Fruit fly (Drosophila melanogaster) whole organism, embryonic: ENCODE data around the gene Sgs5.
A peak's percentile ranks its signal among the peaks of the same experiment; 100 is the strongest.

Source experiments
- Atf3 ChIP-seq: fragments of 200-800 bp; sonication (Bioruptor generic); optimal IDR thresholded peaks from 3 replicates; lab custom pipeline; 2016; ENCODE audit warnings: missing biosample characterization, missing genetic modification characterization
- CG11723 ChIP-seq: fragments of 200-800 bp; sonication (Bioruptor generic); optimal IDR thresholded peaks from 2 replicates; lab custom pipeline; 2017; ENCODE audit warnings: missing biosample characterization, mild to moderate bottlenecking, missing genetic modification characterization
- CG12942 ChIP-seq: fragments of 200-800 bp; sonication (Bioruptor generic); optimal IDR thresholded peaks from 3 replicates; lab custom pipeline; 2016; ENCODE audit warnings: missing biosample characterization, missing genetic modification characterization
- CG1603 ChIP-seq: fragments of 200-800 bp; sonication (Bioruptor generic); optimal IDR thresholded peaks from 2 replicates; lab custom pipeline; 2019; ENCODE audit warnings: missing biosample characterization, mild to moderate bottlenecking, missing genetic modification characterization, moderate library complexity
- CG17568 ChIP-seq: fragments of 200-800 bp; sonication (Bioruptor generic); optimal IDR thresholded peaks from 2 replicates; lab custom pipeline; 2018; ENCODE audit warnings: missing biosample characterization, mild to moderate bottlenecking, missing genetic modification characterization, moderate library complexity
- CG17912 ChIP-seq: fragments of 200-800 bp; sonication (Bioruptor generic); optimal IDR thresholded peaks from 2 replicates; lab custom pipeline; 2018; ENCODE audit warnings: missing biosample characterization, mild to moderate bottlenecking, missing genetic modification characterization
- CG18262 ChIP-seq: fragments of 200-800 bp; optimal IDR thresholded peaks from 3 replicates; lab custom pipeline; 2019; ENCODE audit warnings: missing biosample characterization, mild to moderate bottlenecking, missing genetic modification characterization, moderate library complexity
- CG2712 ChIP-seq: fragments of 200-800 bp; optimal IDR thresholded peaks from 3 replicates; lab custom pipeline; 2019; ENCODE audit warnings: missing biosample characterization, mild to moderate bottlenecking, missing genetic modification characterization, moderate library complexity
- CG2875 ChIP-seq: fragments of 200-800 bp; sonication (Bioruptor generic); optimal IDR thresholded peaks from 2 replicates; lab custom pipeline; 2017; ENCODE audit warnings: missing biosample characterization, mild to moderate bottlenecking, missing genetic modification characterization, missing genetic modification reagents
- CG30403 ChIP-seq: fragments of 200-800 bp; sonication (Bioruptor generic); optimal IDR thresholded peaks from 3 replicates; lab custom pipeline; 2016; ENCODE audit warnings: missing biosample characterization, missing genetic modification characterization
- CG31365 ChIP-seq: fragments of 200-800 bp; sonication (Bioruptor generic); optimal IDR thresholded peaks from 2 replicates; lab custom pipeline; 2018; ENCODE audit warnings: missing biosample characterization, mild to moderate bottlenecking, missing genetic modification characterization
- CG34422 ChIP-seq: fragments of 200-800 bp; sonication (Bioruptor generic); IDR thresholded peaks from 3 replicates; pipeline ENCODE4 v1.3.6; 2022; ENCODE audit warnings: missing biosample characterization, missing genetic modification characterization
- CG42726 ChIP-seq: fragments of 200-800 bp; sonication (Bioruptor generic); IDR thresholded peaks from 2 replicates; pipeline ENCODE4 v1.3.6; 2022; ENCODE audit warnings: missing biosample characterization, missing genetic modification characterization; ENCODE audit not compliant: partially characterized antibody
- CG4282 ChIP-seq: fragments of 200-800 bp; sonication (Bioruptor generic); optimal IDR thresholded peaks from 2 replicates; lab custom pipeline; 2016; ENCODE audit warnings: missing biosample characterization, missing genetic modification characterization
- CG4424 ChIP-seq: fragments of 200-800 bp; sonication (Bioruptor generic); optimal IDR thresholded peaks from 3 replicates; lab custom pipeline; 2016; ENCODE audit warnings: missing biosample characterization, missing genetic modification characterization
- CG6254 ChIP-seq: fragments of 200-800 bp; sonication (Bioruptor generic); optimal IDR thresholded peaks from 3 replicates; lab custom pipeline; 2017; ENCODE audit warnings: mild to moderate bottlenecking, missing biosample characterization, missing genetic modification reagents, missing genetic modification characterization
- CG7745 ChIP-seq: fragments of 200-800 bp; sonication (Bioruptor generic); optimal IDR thresholded peaks from 2 replicates; lab custom pipeline; 2018; ENCODE audit warnings: missing biosample characterization, mild to moderate bottlenecking, missing genetic modification characterization, moderate library complexity
- CG8290 ChIP-seq, 3 experiments: fragments of 200-800 bp; sonication (Bioruptor generic); optimal IDR thresholded peaks; 2 replicates each; lab custom pipeline; 2016 to 2019; ENCODE audit warnings: missing biosample characterization in 3 of 3, missing genetic modification characterization in 3 of 3, mild to moderate bottlenecking in 2 of 3, moderate library complexity in 1 of 3
- CG8359 ChIP-seq: fragments of 200-800 bp; sonication (Bioruptor generic); optimal IDR thresholded peaks from 2 replicates; lab custom pipeline; 2017; ENCODE audit warnings: missing biosample characterization, mild to moderate bottlenecking, missing genetic modification characterization, borderline replicate concordance
- CG9797 ChIP-seq: fragments of 200-800 bp; sonication (Bioruptor generic); optimal IDR thresholded peaks from 3 replicates; lab custom pipeline; 2018; ENCODE audit warnings: missing biosample characterization, mild to moderate bottlenecking, missing genetic modification characterization
- Dek ChIP-seq: fragments of 200-800 bp; sonication (Bioruptor generic); optimal IDR thresholded peaks from 3 replicates; lab custom pipeline; 2019; ENCODE audit warnings: missing biosample characterization, mild to moderate bottlenecking, missing genetic modification characterization, moderate library complexity
- Dip2 ChIP-seq: fragments of 200-800 bp; sonication (Bioruptor generic); IDR thresholded peaks from 2 replicates; pipeline ENCODE4 v1.3.6; 2022; ENCODE audit warnings: missing biosample characterization, missing genetic modification characterization
- HLH4C ChIP-seq: fragments of 200-800 bp; sonication (Bioruptor generic); IDR thresholded peaks from 3 replicates; pipeline ENCODE4 v1.3.6; 2022; ENCODE audit warnings: missing biosample characterization, missing genetic modification characterization; ENCODE audit not compliant: partially characterized antibody
- Hey ChIP-seq: fragments of 200-800 bp; sonication (Bioruptor generic); optimal IDR thresholded peaks from 3 replicates; lab custom pipeline; 2018; ENCODE audit warnings: missing biosample characterization, mild to moderate bottlenecking, missing genetic modification characterization
- Hr78 ChIP-seq, 2 experiments: fragments of 200-800 bp in 1 of 2; fragments of >200 bp in 1 of 2; sonication (Bioruptor generic) in 1 of 2; optimal IDR thresholded peaks; 2 replicates each; lab custom pipeline; 2017 to 2019; ENCODE audit warnings: missing biosample characterization in 2 of 2, missing genetic modification characterization in 2 of 2, mild to moderate bottlenecking in 1 of 2, moderate library complexity in 1 of 2
- Hsf ChIP-seq: fragments of 200-800 bp; sonication (Bioruptor generic); optimal IDR thresholded peaks from 3 replicates; lab custom pipeline; 2016; ENCODE audit warnings: missing biosample characterization, missing genetic modification characterization
- MESR4 ChIP-seq: fragments of 200-800 bp; sonication (Bioruptor generic); optimal IDR thresholded peaks from 2 replicates; lab custom pipeline; 2018; ENCODE audit warnings: missing biosample characterization, mild to moderate bottlenecking, missing genetic modification characterization, moderate library complexity
- Med ChIP-seq: fragments of 200-800 bp; sonication (Bioruptor generic); peaks from one replicate; lab custom pipeline; 2016; ENCODE audit warnings: missing biosample characterization, missing genetic modification characterization, mild to moderate bottlenecking, inconsistent platforms, moderate library complexity
- Meics ChIP-seq: fragments of 200-800 bp; sonication (Bioruptor generic); optimal IDR thresholded peaks from 2 replicates; lab custom pipeline; 2017; ENCODE audit warnings: missing biosample characterization, mild to moderate bottlenecking, missing genetic modification characterization
- Myb ChIP-seq: fragments of 200-800 bp; sonication (Bioruptor generic); optimal IDR thresholded peaks from 2 replicates; lab custom pipeline; 2016; ENCODE audit warnings: missing biosample characterization, missing genetic modification characterization
- NfI ChIP-seq: fragments of 200-800 bp; sonication (Bioruptor generic); optimal IDR thresholded peaks from 3 replicates; lab custom pipeline; 2018; ENCODE audit warnings: missing biosample characterization, mild to moderate bottlenecking, missing genetic modification characterization, moderate library complexity
- abd-A ChIP-seq: fragments of 200-800 bp; sonication (Bioruptor generic); optimal IDR thresholded peaks from 3 replicates; lab custom pipeline; 2019; ENCODE audit warnings: missing biosample characterization, mild to moderate bottlenecking, missing genetic modification characterization, moderate library complexity
- chm ChIP-seq: fragments of 200-800 bp; sonication (Bioruptor generic); IDR thresholded peaks from 2 replicates; pipeline ENCODE4 v1.3.6; 2022; ENCODE audit warnings: missing biosample characterization, missing genetic modification characterization
- dmrt11E ChIP-seq: fragments of 200-800 bp; sonication (Bioruptor generic); optimal IDR thresholded peaks from 3 replicates; lab custom pipeline; 2018; ENCODE audit warnings: missing biosample characterization, mild to moderate bottlenecking, missing genetic modification characterization, moderate library complexity
- eve ChIP-seq, 2 experiments: fragments of >200 bp; optimal IDR thresholded peaks; 2 replicates each; lab custom pipeline; 2017; ENCODE audit warnings: missing biosample characterization in 2 of 2, missing genetic modification characterization in 2 of 2
- fu2 ChIP-seq: fragments of 200-800 bp; sonication (Bioruptor generic); optimal IDR thresholded peaks from 2 replicates; lab custom pipeline; 2016; ENCODE audit warnings: missing biosample characterization, missing genetic modification characterization
- gfzf ChIP-seq: fragments of 200-800 bp; sonication (Bioruptor generic); optimal IDR thresholded peaks from 2 replicates; lab custom pipeline; 2016; ENCODE audit warnings: missing biosample characterization, mild to moderate bottlenecking, missing genetic modification characterization, moderate library complexity
- ind ChIP-seq: fragments of 200-800 bp; sonication (Bioruptor generic); optimal IDR thresholded peaks from 3 replicates; lab custom pipeline; 2016; ENCODE audit warnings: missing biosample characterization, missing genetic modification characterization
- insv ChIP-seq, 2 experiments: fragments of 200-800 bp; sonication (Bioruptor generic); optimal IDR thresholded peaks; 3 replicates each; lab custom pipeline; 2016 to 2018; ENCODE audit warnings: missing biosample characterization in 2 of 2, missing genetic modification characterization in 2 of 2
- kay ChIP-seq: fragments of 200-800 bp; sonication (Bioruptor generic); optimal IDR thresholded peaks from 2 replicates; lab custom pipeline; 2016; ENCODE audit warnings: missing biosample characterization, missing genetic modification characterization
- klu ChIP-seq: fragments of 200-800 bp; sonication (Bioruptor generic); IDR thresholded peaks from 2 replicates; pipeline ENCODE4 v1.3.6; 2022; ENCODE audit warnings: missing biosample characterization, missing genetic modification characterization
- mam ChIP-seq: fragments of 200-800 bp; sonication (Bioruptor generic); optimal IDR thresholded peaks from 3 replicates; lab custom pipeline; 2016; ENCODE audit warnings: missing biosample characterization, missing genetic modification characterization
- otp ChIP-seq: fragments of 200-800 bp; sonication (Bioruptor generic); IDR thresholded peaks from 3 replicates; pipeline ENCODE4, ENCODE4 v1.3.6; 2022; ENCODE audit warnings: missing biosample characterization, missing genetic modification characterization
- p53 ChIP-seq: fragments of 200-800 bp; sonication (Bioruptor generic); optimal IDR thresholded peaks from 2 replicates; lab custom pipeline; 2016; ENCODE audit warnings: missing biosample characterization, missing genetic modification characterization
- pho ChIP-seq: fragments of 200-800 bp; sonication (Bioruptor generic); optimal IDR thresholded peaks from 2 replicates; lab custom pipeline; 2016; ENCODE audit warnings: missing biosample characterization, missing genetic modification characterization
- seq ChIP-seq: fragments of 200-800 bp; sonication (Bioruptor generic); IDR thresholded peaks from 2 replicates; pipeline ENCODE4 v1.3.6; 2022; ENCODE audit warnings: missing biosample characterization, missing genetic modification characterization
- tll ChIP-seq, 2 experiments: fragments of 200-800 bp in 1 of 2; fragments of >200 bp in 1 of 2; sonication (Bioruptor generic) in 1 of 2; optimal IDR thresholded peaks; 2 replicates each; lab custom pipeline; 2017 to 2019; ENCODE audit warnings: missing biosample characterization in 2 of 2, missing genetic modification characterization in 2 of 2, mild to moderate bottlenecking in 1 of 2, moderate library complexity in 1 of 2

The Sgs5 gene

DNA sequence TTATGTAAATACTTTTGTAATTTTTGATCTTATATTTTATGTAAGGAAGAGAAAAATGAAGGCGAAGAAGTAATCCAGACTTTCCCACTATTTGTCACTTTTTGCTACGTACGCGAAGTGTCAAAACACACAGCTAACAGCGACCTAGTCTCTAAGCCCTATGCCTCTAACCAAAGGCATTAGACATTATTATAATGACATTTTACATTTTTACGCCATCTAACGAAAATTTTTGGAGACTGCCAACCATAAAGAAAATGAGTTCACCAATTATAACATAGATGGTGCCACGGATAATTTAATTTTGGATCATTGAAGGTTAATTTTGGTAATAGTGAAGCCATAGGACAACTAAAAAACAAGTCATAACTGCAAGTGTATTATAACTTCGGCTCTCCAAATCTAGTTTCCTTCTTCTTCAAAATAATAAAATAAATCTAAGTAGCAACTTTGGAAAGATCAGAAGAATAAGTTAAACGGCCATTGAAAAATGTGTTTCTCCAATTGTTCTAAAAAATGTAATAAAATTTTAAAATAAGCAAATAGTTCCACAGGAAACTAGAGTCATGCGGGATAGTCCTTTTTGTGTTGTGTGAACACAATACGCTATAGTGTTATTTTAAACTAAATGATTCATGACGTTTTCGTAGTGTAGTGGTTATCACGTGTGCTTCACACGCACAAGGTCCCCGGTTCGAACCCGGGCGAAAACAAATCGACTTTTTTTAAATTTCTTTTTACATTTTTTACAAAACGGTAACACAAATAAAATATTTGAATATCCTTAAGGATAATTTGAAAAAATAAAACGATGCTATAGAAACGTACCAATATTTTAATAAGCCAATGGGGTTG lies 22.2 kb downstream of the Sgs5 start (continued):
- peak; percentile 15 for TF ChIP-seq CG18262 (tag; lab: Kevin White, UChicago)
- no peak for TF ChIP-seq Meics
- peak; percentile 22 for TF ChIP-seq ind (GFP tag; lab: Kevin White, UChicago)
- no peak for TF ChIP-seq otp (GFP tag; lab: Robert Waterston, UW)
- peak; percentile 3 for TF ChIP-seq Myb
- TF ChIP-seq Dek (tag; lab: Kevin White, UChicago) = peak; percentile 89
- TF ChIP-seq CG12942 (GFP tag; lab: Kevin White, UChicago) = peak; percentile 7
- peak; percentile 20 for TF ChIP-seq Hsf (GFP tag; lab: Kevin White, UChicago)
- peak; percentile 39 for TF ChIP-seq CG17568 (GFP tag; lab: Kevin White, UChicago)
- peak; percentile 13 for TF ChIP-seq CG17912 (GFP tag; lab: Kevin White, UChicago)
- peak; percentile 13 for TF ChIP-seq NfI
- peak; percentile 80 for TF ChIP-seq HLH4C
- no peak for TF ChIP-seq CG4424 (GFP tag; lab: Kevin White, UChicago)
- TF ChIP-seq CG7745 (tag; lab: Kevin White, UChicago) = peak; percentile 97
- TF ChIP-seq p53 = no peak
- peak; percentile 10 for TF ChIP-seq mam
- no peak for TF ChIP-seq CG9797
- peak; percentile 39 for TF ChIP-seq CG30403 (GFP tag; lab: Kevin White, UChicago)
- no peak for TF ChIP-seq Hey (tag; lab: Kevin White, UChicago)
- TF ChIP-seq CG42726 = peak; percentile 84
- no peak for TF ChIP-seq Hr78 (GFP tag; optimal IDR thresholded peaks at IDR 0.05; lab: Kevin White, UChicago)
- TF ChIP-seq klu (GFP tag; lab: Robert Waterston, UW) = no peak
- TF ChIP-seq CG34422 = peak; percentile 24; the same call in 1 of the 3 replicates
- peak; percentile 66 for TF ChIP-seq abd-A (tag; lab: Kevin White, UChicago)
- no peak for TF ChIP-seq MESR4
- no peak for TF ChIP-seq CG2875
- TF ChIP-seq fu2 = no peak
- peak; percentile 96 for TF ChIP-seq Dip2 (GFP tag; lab: Robert Waterston, UW)
- peak; percentile 12 for TF ChIP-seq pho
- peak; percentile 35 for TF ChIP-seq CG8290 (GFP tag; optimal IDR thresholded peaks at IDR 0.05; lab: Kevin White, UChicago)
- peak in 1 of 2 experiments; percentile 52 for TF ChIP-seq CG8290 (tag; optimal IDR thresholded peaks at IDR 0.05; lab: Kevin White, UChicago)
- no peak for TF ChIP-seq CG11723 (GFP tag; lab: Kevin White, UChicago)
- peak; percentile 12 for TF ChIP-seq CG2712
- no peak for TF ChIP-seq Atf3 (GFP tag; lab: Kevin White, UChicago)
- TF ChIP-seq eve (GFP tag; optimal IDR thresholded peaks at IDR 0.05; lab: Kevin White, UChicago) = peak in 1 of 2 experiments; percentile 55
- TF ChIP-seq CG31365 = peak; percentile 44
- TF ChIP-seq gfzf (GFP tag; lab: Kevin White, UChicago) = peak; percentile 2
- peak; percentile 28 for TF ChIP-seq kay (GFP tag; lab: Kevin White, UChicago)
- peak; percentile 11; the same call in 1 of the 2 replicates for TF ChIP-seq seq (GFP tag; lab: Robert Waterston, UW)
- no peak for TF ChIP-seq chm (GFP tag; lab: Robert Waterston, UW)
- TF ChIP-seq CG8359 (GFP tag; lab: Kevin White, UChicago) = no peak
- TF ChIP-seq insv (GFP tag; optimal IDR thresholded peaks at IDR 0.05; lab: Kevin White, UChicago) = peak in 1 of 2 experiments; percentile 14
- TF ChIP-seq CG1603 = peak; percentile 19
- no peak for TF ChIP-seq dmrt11E (tag; lab: Kevin White, UChicago)
- peak; percentile 85 for TF ChIP-seq Med (GFP tag; lab: Kevin White, UChicago)
- no peak for TF ChIP-seq CG4282
- peak; percentile 30 for TF ChIP-seq CG6254
- TF ChIP-seq tll (GFP tag; optimal IDR thresholded peaks at IDR 0.05; lab: Kevin White, UChicago) = peak in 1 of 2 experiments; percentile 43
